Fruit fly (Drosophila melanogaster) whole organism, pupa: Measurements from ENCODE around the gene Hmbs.
A peak's percentile ranks its signal among the peaks of the same experiment; 100 is the strongest.

Experiments used
- CG10348 ChIP-seq: fragments of 200-800 bp; sonication (Bioruptor generic); IDR thresholded peaks from 2 replicates; pipeline ENCODE4 v1.3.6; 2022; ENCODE audit warnings: missing biosample characterization, missing genetic modification characterization
- CG12605 ChIP-seq: fragments of 200-800 bp; sonication (Bioruptor generic); IDR thresholded peaks from 2 replicates; pipeline ENCODE4 v1.3.6; 2022; ENCODE audit warnings: missing biosample characterization, missing genetic modification characterization
- CG13204 ChIP-seq: fragments of 200-800 bp; sonication (Bioruptor generic); optimal IDR thresholded peaks from 2 replicates; lab custom pipeline; 2018; ENCODE audit warnings: missing biosample characterization, mild to moderate bottlenecking, missing genetic modification characterization, moderate library complexity
- CG14655 ChIP-seq: fragments of 200-800 bp; sonication (Bioruptor generic); optimal IDR thresholded peaks from 3 replicates; lab custom pipeline; 2017; ENCODE audit warnings: mild to moderate bottlenecking, missing biosample characterization, missing genetic modification reagents, missing genetic modification characterization
- CG15710 ChIP-seq: fragments of 200-800 bp; sonication (Bioruptor generic); optimal IDR thresholded peaks from 2 replicates; lab custom pipeline; 2018; ENCODE audit warnings: missing biosample characterization, mild to moderate bottlenecking, missing genetic modification characterization, moderate library complexity
- CG17806 ChIP-seq: fragments of 200-800 bp; sonication (Bioruptor generic); optimal IDR thresholded peaks from 2 replicates; lab custom pipeline; 2018; ENCODE audit warnings: missing biosample characterization, mild to moderate bottlenecking, missing genetic modification characterization, moderate library complexity
- CG32121 ChIP-seq: fragments of 200-800 bp; sonication (Bioruptor generic); IDR thresholded peaks from 2 replicates; pipeline ENCODE4 v1.3.6; 2022; ENCODE audit warnings: missing biosample characterization, missing genetic modification characterization
- CG34367 ChIP-seq: fragments of 200-800 bp; sonication (Bioruptor generic); optimal IDR thresholded peaks from 2 replicates; lab custom pipeline; 2018; ENCODE audit warnings: missing biosample characterization, mild to moderate bottlenecking, missing genetic modification characterization
- CG4496 ChIP-seq: fragments of 200-800 bp; sonication (Bioruptor generic); IDR thresholded peaks from 3 replicates; pipeline ENCODE4 v1.3.6; 2022; ENCODE audit warnings: missing biosample characterization, missing genetic modification characterization
- CG8159 ChIP-seq: fragments of 200-800 bp; sonication (Bioruptor generic); optimal IDR thresholded peaks from 3 replicates; lab custom pipeline; 2018; ENCODE audit warnings: missing biosample characterization, mild to moderate bottlenecking, missing genetic modification characterization, moderate library complexity
- CG8301 ChIP-seq: fragments of 200-800 bp; sonication (Bioruptor generic); optimal IDR thresholded peaks from 2 replicates; lab custom pipeline; 2018; ENCODE audit warnings: missing biosample characterization, mild to moderate bottlenecking, missing genetic modification characterization
- CG9948 ChIP-seq: fragments of 200-800 bp; sonication (Bioruptor generic); optimal IDR thresholded peaks from 2 replicates; lab custom pipeline; 2018; ENCODE audit warnings: missing biosample characterization, mild to moderate bottlenecking, missing genetic modification characterization, moderate library complexity
- D1 ChIP-seq: fragments of 200-800 bp; sonication (Bioruptor generic); optimal IDR thresholded peaks from 2 replicates; lab custom pipeline; 2018; ENCODE audit warnings: missing biosample characterization, mild to moderate bottlenecking, missing genetic modification characterization, moderate library complexity
- EcR ChIP-seq: fragments of 200-800 bp; sonication (Bioruptor generic); optimal IDR thresholded peaks from 3 replicates; lab custom pipeline; 2019; ENCODE audit warnings: missing biosample characterization, missing genetic modification characterization, mild to moderate bottlenecking, moderate library complexity, missing genetic modification reagents
- Ets98B ChIP-seq: fragments of 200-800 bp; sonication (Bioruptor generic); IDR thresholded peaks from 2 replicates; pipeline ENCODE4 v1.3.6; 2022; ENCODE audit warnings: missing biosample characterization, missing genetic modification characterization
- Pif1A ChIP-seq: fragments of 200-800 bp; sonication (Bioruptor generic); optimal IDR thresholded peaks from 3 replicates; lab custom pipeline; 2016; ENCODE audit warnings: missing biosample characterization, missing genetic modification characterization
- Pif1B ChIP-seq: fragments of 200-800 bp; sonication (Bioruptor generic); optimal IDR thresholded peaks from 3 replicates; lab custom pipeline; 2016; ENCODE audit warnings: missing biosample characterization, missing genetic modification characterization
- Snoo ChIP-seq: fragments of 200-800 bp; sonication (Bioruptor generic); optimal IDR thresholded peaks from 3 replicates; lab custom pipeline; 2017; ENCODE audit warnings: missing biosample characterization, mild to moderate bottlenecking, missing genetic modification characterization, inconsistent platforms
- fd96Ca ChIP-seq: fragments of 200-800 bp; sonication (Bioruptor generic); IDR thresholded peaks from 3 replicates; pipeline ENCODE4 v1.3.6; 2022; ENCODE audit warnings: missing biosample characterization, missing genetic modification characterization
- gl ChIP-seq: fragments of 200-800 bp; sonication (Bioruptor generic); optimal IDR thresholded peaks from 2 replicates; lab custom pipeline; 2018; ENCODE audit warnings: missing biosample characterization, mild to moderate bottlenecking, missing genetic modification characterization
- rn ChIP-seq: fragments of 200-800 bp; sonication (Bioruptor generic); IDR thresholded peaks from 2 replicates; pipeline ENCODE4 v1.3.6; 2022; ENCODE audit warnings: missing biosample characterization, missing genetic modification characterization

Hmbs gene

dm6 chr3L:1380959-1381358 lies 46.3 kb downstream of the Hmbs start:
- TF ChIP-seq CG4496 (peak; percentile 26; the same call in 1 of the 3 replicates), rn (GFP tag; lab: Robert Waterston, UW) (no peak), fd96Ca (0 out of 3 replicates have a peak, but pooled peaks have one; percentile 37), D1 (tag; lab: Kevin White, UChicago) (no peak), CG13204 (GFP tag; lab: Kevin White, UChicago) (peak; percentile 70), Snoo (tag; lab: Kevin White, UChicago) (no peak), CG12605 (GFP tag; lab: Robert Waterston, UW) (0 out of 2 replicates have a peak, but pooled peaks have one; percentile 35), Ets98B (GFP tag; lab: Robert Waterston, UW) (peak; percentile 26; the same call in 1 of the 2 replicates), CG10348 (no peak), CG14655 (GFP tag; lab: Kevin White, UChicago) (peak; percentile 29), CG8159 (tag; lab: Kevin White, UChicago) (no peak), CG34367 (tag; lab: Kevin White, UChicago) (peak; percentile 24), Pif1B (GFP tag; lab: Kevin White, UChicago) (no peak), CG15710 (tag; lab: Kevin White, UChicago) (peak; percentile 14), EcR (GFP tag; lab: Kevin White, UChicago) (peak; percentile 54), Pif1A (no peak), CG32121 (GFP tag; lab: Robert Waterston, UW) (no peak), CG8301 (no peak), CG17806 (no peak), CG9948 (no peak), gl (tag; lab: Kevin White, UChicago) (peak; percentile 42)
- TF ChIP-seq, all 21 proteins: peak for 10

DNA sequence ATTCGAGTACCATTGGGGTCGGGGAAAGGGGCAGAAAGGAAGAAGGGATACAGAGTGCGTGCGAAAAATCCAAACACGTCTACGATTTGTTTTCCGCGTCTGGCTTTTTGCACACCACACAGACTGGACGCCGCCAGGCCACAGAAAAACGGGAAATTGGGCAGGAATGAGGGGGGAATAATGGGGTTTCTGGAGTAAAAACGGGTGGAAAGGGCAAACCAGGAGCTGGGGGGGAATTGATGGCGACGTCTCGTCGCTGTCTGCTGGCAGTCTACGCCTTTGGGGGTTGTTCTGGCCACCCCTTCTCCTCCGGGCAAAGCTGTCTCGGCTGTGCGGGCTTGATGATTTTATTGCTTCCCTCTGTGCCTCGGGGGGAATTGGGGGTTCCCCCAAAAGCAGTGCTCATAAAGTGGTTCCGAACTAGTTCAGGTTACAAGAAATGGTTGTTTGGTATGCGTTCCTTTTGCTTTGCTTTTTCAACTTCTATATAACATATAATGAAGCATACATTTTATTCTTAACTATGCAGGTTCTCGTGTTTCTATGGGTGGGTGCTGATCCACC lies 51.1 kb downstream of the Hmbs start:
- TF ChIP-seq CG14655 (GFP tag; lab: Kevin White, UChicago) (no peak), Snoo (tag; lab: Kevin White, UChicago) (peak; percentile 8), rn (GFP tag; lab: Robert Waterston, UW) (0 out of 2 replicates have a peak, but pooled peaks have one; percentile 6), Pif1A (no peak), CG13204 (GFP tag; lab: Kevin White, UChicago) (no peak), CG9948 (no peak), CG32121 (GFP tag; lab: Robert Waterston, UW) (no peak), CG12605 (GFP tag; lab: Robert Waterston, UW) (no peak), CG4496 (no peak), CG34367 (tag; lab: Kevin White, UChicago) (no peak), CG10348 (no peak), fd96Ca (no peak), D1 (tag; lab: Kevin White, UChicago) (no peak), CG17806 (no peak), gl (tag; lab: Kevin White, UChicago) (no peak), Pif1B (GFP tag; lab: Kevin White, UChicago) (no peak)

dm6 chr3L:1388094-1388493 lies 53.4 kb downstream of the Hmbs start:
- TF ChIP-seq EcR (GFP tag; lab: Kevin White, UChicago) (no peak), CG14655 (GFP tag; lab: Kevin White, UChicago) (peak; percentile 20), CG32121 (GFP tag; lab: Robert Waterston, UW) (no peak), CG10348 (no peak), rn (GFP tag; lab: Robert Waterston, UW) (0 out of 2 replicates have a peak, but pooled peaks have one; percentile 19), CG8159 (tag; lab: Kevin White, UChicago) (peak; percentile 65), Ets98B (GFP tag; lab: Robert Waterston, UW) (no peak), fd96Ca (no peak), CG13204 (GFP tag; lab: Kevin White, UChicago) (peak; percentile 17), CG9948 (peak; percentile 42), Snoo (tag; lab: Kevin White, UChicago) (peak; percentile 73), CG8301 (no peak), CG12605 (GFP tag; lab: Robert Waterston, UW) (no peak), CG4496 (no peak; the same call in 2 of the 3 replicates), Pif1B (GFP tag; lab: Kevin White, UChicago) (no peak), CG17806 (peak; percentile 58), Pif1A (peak; percentile 22), D1 (tag; lab: Kevin White, UChicago) (no peak), gl (tag; lab: Kevin White, UChicago) (no peak), CG34367 (tag; lab: Kevin White, UChicago) (peak; percentile 40), CG15710 (tag; lab: Kevin White, UChicago) (peak; percentile 76)
- TF ChIP-seq, all 21 proteins: peak for 10

DNA sequence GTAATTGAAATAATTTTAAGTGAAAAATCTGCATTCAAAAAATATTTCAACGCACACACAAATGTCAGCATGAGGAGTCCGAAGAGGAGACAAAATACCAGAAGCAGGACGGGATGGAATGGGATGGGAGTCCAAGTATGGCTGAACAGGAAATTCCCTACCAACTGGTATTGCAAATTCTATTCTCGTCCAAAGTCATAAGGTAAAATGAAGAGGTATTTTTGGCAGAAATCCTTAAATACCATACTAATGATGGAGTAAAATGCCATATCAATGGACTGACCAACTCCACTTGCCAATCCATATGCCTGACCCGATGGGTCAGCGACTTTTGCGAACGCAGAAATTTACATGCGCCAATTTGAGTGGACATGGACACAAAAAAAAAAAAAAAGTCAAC lies 54.2 kb downstream of the Hmbs start:
- TF ChIP-seq Snoo (tag; lab: Kevin White, UChicago): peak; percentile 47
- TF ChIP-seq CG15710 (tag; lab: Kevin White, UChicago): no peak
- TF ChIP-seq, all 21 proteins: peak for 1
